Worm (Caenorhabditis elegans): ENCODE measurements around the gene F44E2.8.

F44E2.8 gene

DNA sequence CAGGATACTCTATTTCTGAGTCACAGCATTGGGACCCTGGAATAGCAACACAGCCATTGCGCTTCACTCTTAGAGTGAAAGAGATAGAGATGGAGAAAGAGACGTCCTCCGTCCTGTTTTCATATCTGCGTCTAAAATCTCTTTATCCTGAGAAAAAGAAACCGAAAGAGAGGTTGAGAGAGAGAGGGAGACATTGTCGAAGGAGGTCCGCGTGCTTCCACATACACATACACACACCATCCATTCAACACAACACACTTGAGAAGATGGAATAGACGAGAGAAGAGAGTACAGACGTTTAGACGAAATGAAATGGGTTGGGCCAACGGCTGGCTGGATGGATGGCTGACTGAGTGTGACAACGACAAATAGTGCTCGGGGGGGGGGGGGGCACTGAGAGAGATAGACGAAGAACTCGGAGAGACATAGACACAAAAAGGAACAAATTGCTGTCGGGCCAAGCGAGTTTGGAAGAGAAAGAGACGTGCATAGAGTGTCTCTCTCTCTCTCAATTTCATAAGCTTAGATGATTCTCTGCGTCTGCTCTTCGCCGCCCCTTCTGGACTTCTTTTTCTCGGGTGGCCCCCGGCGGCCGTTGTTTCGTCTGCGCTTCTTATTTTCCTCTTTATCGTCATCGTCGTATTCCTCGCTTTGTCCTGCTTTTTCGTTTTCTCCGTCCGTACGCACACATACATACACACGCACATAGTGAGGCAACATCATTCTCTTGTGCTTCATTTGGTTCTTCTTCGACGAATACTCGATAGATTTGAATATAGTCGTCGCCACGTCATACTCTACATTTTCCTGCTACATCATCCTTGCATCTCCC lies 49.5 kb downstream of the F44E2.8 start, which contains the start of gene F54F2.6 (continued):
- TF ChIP-seq dmd-8 (GFP tag; IDR thresholded peaks at IDR 0.05) (peak; percentile 67; the same call in 1 of the 2 replicates), mxl-2 (GFP tag; conservative IDR thresholded peaks at IDR 0.05) (no peak), sdz-12 (GFP tag; optimal IDR thresholded peaks at IDR 0.05) (no peak), ztf-11 (tag; optimal IDR thresholded peaks at IDR 0.05) (no peak), nhr-11 (tag; optimal IDR thresholded peaks at IDR 0.05) (peak; percentile 81), zip-2 (tag; optimal IDR thresholded peaks at IDR 0.05) (peak; percentile 25), hif-1 (tag; optimal IDR thresholded peaks at IDR 0.05) (peak; percentile 65 to 85), daf-8 (GFP tag; IDR thresholded peaks at IDR 0.05) (no peak), unc-62 (GFP tag; optimal IDR thresholded peaks at IDR 0.05 in 1 of 2) (peak in 1 of 2 experiments; percentile 100), unc-62 (tag; optimal IDR thresholded peaks at IDR 0.05) (peak; percentile 89), F26F4.8 (GFP tag; conservative IDR thresholded peaks at IDR 0.05) (no peak), ctbp-1 (GFP tag; IDR thresholded peaks at IDR 0.05) (peak; percentile 89), nhr-6 (tag; optimal IDR thresholded peaks at IDR 0.05) (peak; percentile 82), Y48G9A.11 (GFP tag; IDR thresholded peaks at IDR 0.05) (no peak), F37D6.2 (tag; optimal IDR thresholded peaks at IDR 0.05) (peak; percentile 90), fos-1 (tag; optimal IDR thresholded peaks at IDR 0.05) (no peak), lin-39 (tag; optimal IDR thresholded peaks at IDR 0.05) (no peak), hlh-30 (tag; optimal IDR thresholded peaks at IDR 0.05; ENCODE audit: insufficient read depth) (peak; percentile 95), pqm-1 (tag; optimal IDR thresholded peaks at IDR 0.05) (peak; percentile 35), nhr-48 (tag; optimal IDR thresholded peaks at IDR 0.05) (peak; percentile 86), ama-1 (optimal IDR thresholded peaks at IDR 0.05) (peak; percentile 5), attf-4 (tag; optimal IDR thresholded peaks at IDR 0.05) (no peak), vab-7 (GFP tag; IDR thresholded peaks at IDR 0.05) (no peak), php-3 (GFP tag; IDR thresholded peaks at IDR 0.05) (no peak), Y5F2A.4 (GFP tag; optimal IDR thresholded peaks at IDR 0.05) (no peak), gei-8 (GFP tag; optimal IDR thresholded peaks at IDR 0.05) (peak; percentile 62), jun-1 (tag; optimal IDR thresholded peaks at IDR 0.05) (peak; percentile 49), F10B5.3 (tag; optimal IDR thresholded peaks at IDR 0.05) (no peak), T26A8.4 (GFP tag; IDR thresholded peaks at IDR 0.05) (peak; percentile 75), dve-1 (tag; optimal IDR thresholded peaks at IDR 0.05; ENCODE audit: insufficient read depth) (peak; percentile 38), cey-2 (tag; optimal IDR thresholded peaks at IDR 0.05; ENCODE audit: borderline replicate concordance, insufficient read depth) (no peak), lsy-2 (tag; optimal IDR thresholded peaks at IDR 0.05) (peak; percentile 86 to 89), ceh-20 (GFP tag; IDR thresholded peaks at IDR 0.05) (peak; percentile 86), lin-29 (GFP tag; IDR thresholded peaks at IDR 0.05) (no peak), lin-1 (GFP tag; IDR thresholded peaks at IDR 0.05) (peak; percentile 58), ceh-32 (tag; optimal IDR thresholded peaks at IDR 0.05; ENCODE audit: poor library complexity) (peak; percentile 12), dmd-9 (GFP tag; IDR thresholded peaks at IDR 0.05) (no peak), nhr-41 (GFP tag; IDR thresholded peaks at IDR 0.05) (no peak), ZK546.5 (tag; optimal IDR thresholded peaks at IDR 0.05) (no peak), ZK337.2 (GFP tag; IDR thresholded peaks at IDR 0.05) (peak; percentile 13; the same call in 1 of the 2 replicates), nhr-102 (tag; optimal IDR thresholded peaks at IDR 0.05) (peak; percentile 25), F49E8.2 (tag; optimal IDR thresholded peaks at IDR 0.05; ENCODE audit: borderline replicate concordance) (no peak)
